Worm (Caenorhabditis elegans): Measurements from ENCODE around the gene tag-18.

ce11 chrX:3683060-3683459 is 50.8 kb downstream of the tag-18 start:
- TF ChIP-seq klf-2 (GFP tag; conservative IDR thresholded peaks at IDR 0.05) (no peak), flt-1 (GFP tag; IDR thresholded peaks at IDR 0.05) (no peak), ref-1 (GFP tag; conservative IDR thresholded peaks at IDR 0.05) (no peak), cog-1 (tag; optimal IDR thresholded peaks at IDR 0.05) (no peak), med-1 (GFP tag; optimal IDR thresholded peaks at IDR 0.05; ENCODE audit: insufficient read depth) (no peak), ztf-29 (GFP tag; IDR thresholded peaks at IDR 0.05) (no peak), ztf-23 (GFP tag; IDR thresholded peaks at IDR 0.05) (no peak)

Measured in whole organism, midembryonic.